Worm (Caenorhabditis elegans): ENCODE measurements around the gene C05D9.4.

DNA sequence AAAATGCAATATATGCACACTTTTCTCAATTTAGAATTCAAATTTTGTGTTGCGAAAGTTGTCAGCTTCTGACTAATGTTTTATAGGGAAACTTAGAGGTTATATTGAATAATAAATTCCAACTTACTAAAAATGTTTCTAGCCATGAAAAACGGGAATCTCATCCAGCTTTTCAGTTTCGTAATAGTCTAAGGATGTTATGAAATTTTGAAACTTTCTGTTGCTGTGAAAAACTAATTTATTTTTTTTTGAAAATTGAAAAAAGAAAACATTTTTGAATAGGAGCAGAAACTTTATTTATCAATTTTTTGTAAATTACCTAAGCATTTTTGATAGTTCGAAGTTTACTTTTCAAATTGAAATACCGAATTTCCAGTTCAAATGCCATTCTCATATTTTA lies 13.7 kb downstream of the C05D9.4 start:
- TF ChIP-seq ztf-11 (tag; optimal IDR thresholded peaks at IDR 0.05), result no peak
- no peak for TF ChIP-seq ces-1 (GFP tag; optimal IDR thresholded peaks at IDR 0.05)
- TF ChIP-seq elt-1 (tag; optimal IDR thresholded peaks at IDR 0.05; ENCODE audit: borderline replicate concordance, insufficient read depth), result no peak
- TF ChIP-seq pha-4 (tag; optimal IDR thresholded peaks at IDR 0.05), result no peak
- TF ChIP-seq lsy-2 (tag; optimal IDR thresholded peaks at IDR 0.05), result no peak

All from whole organism, mixed stage, embryonic.